Fruit fly (Drosophila melanogaster) whole organism, wandering third instar larva: ENCODE data around the gene SK.

Experiments used
- Hnf4 ChIP-seq: fragments of 200-800 bp; sonication (Bioruptor generic); optimal IDR thresholded peaks from 2 replicates; lab custom pipeline; 2016; ENCODE audit warnings: missing biosample characterization, mild to moderate bottlenecking, missing genetic modification characterization
- N ChIP-seq: fragments of >200 bp; optimal IDR thresholded peaks from 2 replicates; lab custom pipeline; 2018; ENCODE audit warnings: missing biosample characterization, missing external identifiers, missing genetic modification characterization
- fru ChIP-seq: fragments of 200-800 bp; sonication (Bioruptor generic); optimal IDR thresholded peaks from 3 replicates; lab custom pipeline; 2016; ENCODE audit warnings: missing biosample characterization, mild to moderate bottlenecking, missing genetic modification characterization

- TF ChIP-seq fru (GFP tag; lab: Kevin White, UChicago), result no peak
- no peak for TF ChIP-seq N (GFP tag; lab: Kevin White, UChicago)
- TF ChIP-seq Hnf4, result no peak
These were observed 42.5 kb downstream of the SK start for dm6 chrX:5382539-5382938.
